Fruit fly (Drosophila melanogaster): ENCODE data around the gene TyrR.

Gene TyrR

dm6 chr3R:17798211-17798737 is 35.3 kb upstream of the TyrR start, which contains the start of gene CG7379 (continued):
- TF ChIP-seq ap (GFP tag; IDR thresholded peaks at IDR 0.05) (no peak), ase (GFP tag; IDR thresholded peaks at IDR 0.05) (peak; percentile 48; the same call in 1 of the 3 replicates), pan (optimal IDR thresholded peaks at IDR 0.05) (no peak), pan (GFP tag; optimal IDR thresholded peaks at IDR 0.05 in 1 of 2, IDR thresholded peaks at IDR 0.05 in 1 of 2) (peak in 1 of 2 experiments; percentile 56), Pdp1 (GFP tag; optimal IDR thresholded peaks at IDR 0.05) (peak; percentile 64 to 82), CG9932 (GFP tag; IDR thresholded peaks at IDR 0.05) (peak; percentile 97), CG18262 (tag; optimal IDR thresholded peaks at IDR 0.05) (peak; percentile 67), btn (GFP tag; optimal IDR thresholded peaks at IDR 0.05) (no peak), tna (GFP tag; IDR thresholded peaks at IDR 0.05; ENCODE audit: partially characterized antibody) (no peak), cg (GFP tag; optimal IDR thresholded peaks at IDR 0.05) (peak; percentile 95), BEAF-32 (GFP tag; optimal IDR thresholded peaks at IDR 0.05) (peak; percentile 51), CG15073 (GFP tag; optimal IDR thresholded peaks at IDR 0.05) (peak; percentile 27), CG7928 (GFP tag; optimal IDR thresholded peaks at IDR 0.05) (peak; percentile 56), Lpt (GFP tag; optimal IDR thresholded peaks at IDR 0.05) (no peak), CG14860 (GFP tag; IDR thresholded peaks at IDR 0.05; ENCODE audit: partially characterized antibody) (no peak), Doc3 (GFP tag; IDR thresholded peaks at IDR 0.05; ENCODE audit: partially characterized antibody) (no peak), CHES-1-like (GFP tag; optimal IDR thresholded peaks at IDR 0.05) (peak; percentile 77), CG7745 (tag; optimal IDR thresholded peaks at IDR 0.05) (no peak), bsh (GFP tag; optimal IDR thresholded peaks at IDR 0.05) (peak; percentile 43 to 60), bbx (GFP tag; IDR thresholded peaks at IDR 0.05; ENCODE audit: partially characterized antibody) (0 out of 2 replicates have a peak, but pooled peaks have one; percentile 33), CG33213 (GFP tag; optimal IDR thresholded peaks at IDR 0.05) (peak; percentile 72), CG3838 (GFP tag; optimal IDR thresholded peaks at IDR 0.05) (peak; percentile 42), cad (GFP tag; optimal IDR thresholded peaks at IDR 0.05) (no peak), odd (GFP tag; optimal IDR thresholded peaks at IDR 0.05) (peak; percentile 17), CG31388 (GFP tag; optimal IDR thresholded peaks at IDR 0.05) (peak; percentile 75), grau (tag; optimal IDR thresholded peaks at IDR 0.05) (peak; percentile 73), CG4730 (GFP tag; IDR thresholded peaks at IDR 0.05) (peak; percentile 62), CG17912 (GFP tag; optimal IDR thresholded peaks at IDR 0.05) (peak; percentile 49), CG7963 (GFP tag; IDR thresholded peaks at IDR 0.05; ENCODE audit: partially characterized antibody) (no peak), CG1647 (GFP tag; optimal IDR thresholded peaks at IDR 0.05) (peak; percentile 87), chinmo (GFP tag; IDR thresholded peaks at IDR 0.05; ENCODE audit: partially characterized antibody) (no peak), Doc2 (GFP tag; IDR thresholded peaks at IDR 0.05) (no peak), Ets65A (GFP tag) (peak; percentile 99), CG31365 (tag; optimal IDR thresholded peaks at IDR 0.05) (no peak), crp (GFP tag; optimal IDR thresholded peaks at IDR 0.05) (peak in 1 of 2 experiments; percentile 76), jing (GFP tag; optimal IDR thresholded peaks at IDR 0.05) (no peak), fd102C (GFP tag; optimal IDR thresholded peaks at IDR 0.05) (peak; percentile 62), Six4 (GFP tag; optimal IDR thresholded peaks at IDR 0.05) (peak; percentile 62), Aef1 (GFP tag; IDR thresholded peaks at IDR 0.05) (peak; percentile 78), ato (GFP tag; IDR thresholded peaks at IDR 0.05; ENCODE audit: partially characterized antibody) (no peak), fd3F (GFP tag; optimal IDR thresholded peaks at IDR 0.05) (peak; percentile 67), CG10979 (tag; optimal IDR thresholded peaks at IDR 0.05) (peak; percentile 59), kay (GFP tag; optimal IDR thresholded peaks at IDR 0.05) (peak; percentile 83), ac (GFP tag; optimal IDR thresholded peaks at IDR 0.05) (no peak), Camta (GFP tag; optimal IDR thresholded peaks at IDR 0.05) (peak; percentile 77), CG17361 (GFP tag; IDR thresholded peaks at IDR 0.05) (peak; percentile 86), Hr3 (GFP tag; optimal IDR thresholded peaks at IDR 0.05) (peak; percentile 90), CG14014 (GFP tag; IDR thresholded peaks at IDR 0.05) (peak; percentile 74), HmgZ (tag; optimal IDR thresholded peaks at IDR 0.05) (peak; percentile 93), grn (GFP tag; optimal IDR thresholded peaks at IDR 0.05) (no peak)

Measured in whole organism, embryonic.